Fruit fly (Drosophila melanogaster) Kc167 (cell line): ENCODE results near the gene CG6106.

Experiments used
- Myc ChIP-seq: fragments of >200 bp; optimal IDR thresholded peaks from 2 replicates; lab custom pipeline; 2017; ENCODE audit warnings: missing external identifiers
- Sin3A ChIP-seq: fragments of >200 bp; optimal IDR thresholded peaks from 2 replicates; lab custom pipeline; 2018; ENCODE audit warnings: missing external identifiers
- h ChIP-seq: fragments of >200 bp; optimal IDR thresholded peaks from 3 replicates; lab custom pipeline; 2018; ENCODE audit warnings: missing external identifiers
- psq ChIP-seq: fragments of >200 bp; optimal IDR thresholded peaks from 2 replicates; lab custom pipeline; 2017; ENCODE audit warnings: missing external identifiers
- ttk ChIP-seq: sonication (Bioruptor generic); optimal IDR thresholded peaks from 2 replicates; lab custom pipeline; 2017; ENCODE audit warnings: missing external identifiers

DNA sequence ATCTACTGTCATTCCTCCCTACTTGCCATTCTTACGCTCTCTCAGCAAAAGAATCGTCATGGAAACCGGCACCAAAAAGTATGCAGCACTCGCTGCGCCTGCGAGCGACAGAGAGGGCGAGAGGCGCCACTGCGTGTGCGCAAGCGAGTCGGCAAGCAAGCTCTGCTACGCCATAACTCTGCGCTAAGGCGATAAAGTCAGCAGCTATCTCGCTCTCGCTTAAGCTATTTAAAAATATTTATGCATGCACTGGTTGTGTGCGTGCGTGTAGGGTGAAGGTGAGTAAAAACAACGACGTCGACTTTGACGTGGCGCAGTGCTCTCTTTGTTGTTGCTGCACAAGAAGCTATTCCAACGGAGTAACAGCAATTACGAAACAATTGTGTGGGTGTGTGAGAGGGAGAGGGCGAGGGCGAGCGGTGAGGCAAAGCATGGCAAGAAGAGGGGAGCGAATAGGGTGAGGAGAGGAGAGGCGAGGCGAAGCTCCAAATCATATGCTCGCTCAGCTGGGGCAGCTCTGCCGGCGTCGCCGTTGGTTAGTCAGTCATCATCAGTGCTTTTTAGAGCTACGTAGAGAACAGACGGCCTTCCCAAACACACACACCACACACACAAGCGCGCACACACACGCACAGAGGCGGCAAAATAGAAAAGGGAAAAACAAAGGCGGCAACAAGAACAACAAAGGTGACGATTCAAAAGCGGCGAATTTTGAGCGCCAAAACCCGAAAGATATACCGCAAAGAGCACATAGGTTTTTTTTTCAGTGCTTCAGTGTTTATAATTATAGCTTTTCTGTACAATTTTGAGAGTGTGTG, 7.6 kb downstream of the CG6106 start, which contains the start of gene CrebB:
- no peak for TF ChIP-seq psq (lab: Kevin White, UChicago)
- no peak for TF ChIP-seq h (lab: Kevin White, UChicago)
- no peak for TF ChIP-seq Myc
- no peak for TF ChIP-seq ttk (lab: Kevin White, UChicago)
- no peak for TF ChIP-seq Sin3A (lab: Kevin White, UChicago)
